Fruit fly (Drosophila melanogaster) whole organism, embryonic: ENCODE data around the gene ND-39.

Experiments
- Ada2b ChIP-seq: fragments of 200-800 bp; sonication (Bioruptor generic); IDR thresholded peaks from 2 replicates; pipeline ENCODE4 v1.3.6; 2022; ENCODE audit warnings: missing biosample characterization, missing genetic modification characterization
- Asciz ChIP-seq: fragments of 200-800 bp; sonication (Bioruptor generic); optimal IDR thresholded peaks from 2 replicates; lab custom pipeline; 2017; ENCODE audit warnings: missing biosample characterization, mild to moderate bottlenecking, missing genetic modification characterization, missing genetic modification reagents
- Atf-2 ChIP-seq: fragments of 200-800 bp; sonication (Bioruptor generic); optimal IDR thresholded peaks from 2 replicates; lab custom pipeline; 2016; ENCODE audit warnings: missing biosample characterization, missing genetic modification characterization
- CG10543 ChIP-seq: fragments of 200-800 bp; sonication (Bioruptor generic); optimal IDR thresholded peaks from 3 replicates; lab custom pipeline; 2017; ENCODE audit warnings: missing biosample characterization, mild to moderate bottlenecking, missing genetic modification characterization, moderate library complexity
- CG11085 ChIP-seq: fragments of 200-800 bp; sonication (Bioruptor generic); IDR thresholded peaks from 2 replicates; pipeline ENCODE4 v1.3.6; 2022; ENCODE audit warnings: missing biosample characterization, missing genetic modification characterization
- CG11247 ChIP-seq: fragments of 200-800 bp; sonication (Bioruptor generic); IDR thresholded peaks from 2 replicates; pipeline ENCODE4 v1.3.6; 2022; ENCODE audit warnings: missing biosample characterization, missing genetic modification characterization
- CG14667 ChIP-seq: fragments of 200-800 bp; sonication (Bioruptor generic); IDR thresholded peaks from 2 replicates; pipeline ENCODE4 v1.3.6; 2022; ENCODE audit warnings: missing biosample characterization, missing genetic modification characterization
- CG14710 ChIP-seq: fragments of 200-800 bp; sonication (Bioruptor generic); optimal IDR thresholded peaks from 3 replicates; lab custom pipeline; 2019; ENCODE audit warnings: missing biosample characterization, mild to moderate bottlenecking, missing genetic modification characterization, moderate library complexity
- CG15601 ChIP-seq: fragments of 200-800 bp; sonication (Bioruptor generic); optimal IDR thresholded peaks from 3 replicates; lab custom pipeline; 2019; ENCODE audit warnings: missing biosample characterization, mild to moderate bottlenecking, missing genetic modification characterization, moderate library complexity
- CG17361 ChIP-seq: fragments of 200-800 bp; sonication (Bioruptor generic); IDR thresholded peaks from 3 replicates; pipeline ENCODE4 v1.3.6; 2022; ENCODE audit warnings: missing biosample characterization, missing genetic modification characterization
- CG2199 ChIP-seq: fragments of 200-800 bp; sonication (Bioruptor generic); IDR thresholded peaks from 3 replicates; pipeline ENCODE4 v1.3.6; 2022; ENCODE audit warnings: missing biosample characterization, missing genetic modification characterization
- CG3065 ChIP-seq: fragments of 200-800 bp; sonication (Bioruptor generic); optimal IDR thresholded peaks from 2 replicates; lab custom pipeline; 2016; ENCODE audit warnings: missing biosample characterization, missing genetic modification characterization
- CG3163 ChIP-seq: fragments of 200-800 bp; sonication (Bioruptor generic); optimal IDR thresholded peaks from 3 replicates; lab custom pipeline; 2016; ENCODE audit warnings: missing biosample characterization, missing genetic modification characterization
- CG6654 ChIP-seq: fragments of 200-800 bp; sonication (Bioruptor generic); optimal IDR thresholded peaks from 2 replicates; lab custom pipeline; 2017; ENCODE audit warnings: missing biosample characterization, mild to moderate bottlenecking, missing genetic modification characterization
- CG7745 ChIP-seq: fragments of 200-800 bp; sonication (Bioruptor generic); optimal IDR thresholded peaks from 2 replicates; lab custom pipeline; 2018; ENCODE audit warnings: missing biosample characterization, mild to moderate bottlenecking, missing genetic modification characterization, moderate library complexity
- CG9727 ChIP-seq: fragments of 200-800 bp; sonication (Bioruptor generic); optimal IDR thresholded peaks from 3 replicates; lab custom pipeline; 2017; ENCODE audit warnings: missing biosample characterization, mild to moderate bottlenecking, missing genetic modification characterization
- Dad ChIP-seq: fragments of 200-800 bp; sonication (Bioruptor generic); optimal IDR thresholded peaks from 3 replicates; lab custom pipeline; 2016; ENCODE audit warnings: missing biosample characterization, missing genetic modification characterization
- Dfd ChIP-seq, 2 experiments: fragments of >200 bp; optimal IDR thresholded peaks; 2 replicates each; lab custom pipeline; 2017; ENCODE audit warnings: missing biosample characterization in 2 of 2, missing genetic modification characterization in 2 of 2
- Doc2 ChIP-seq: fragments of 200-800 bp; sonication (Bioruptor generic); IDR thresholded peaks from 2 replicates; pipeline ENCODE4 v1.3.6; 2022; ENCODE audit warnings: missing biosample characterization, missing genetic modification characterization
- Doc3 ChIP-seq: fragments of 200-800 bp; sonication (Bioruptor generic); IDR thresholded peaks from 3 replicates; pipeline ENCODE4 v1.3.6; 2022; ENCODE audit warnings: missing biosample characterization, missing genetic modification characterization; ENCODE audit not compliant: partially characterized antibody
- Ets97D ChIP-seq: fragments of 200-800 bp; sonication (Bioruptor generic); optimal IDR thresholded peaks from 3 replicates; lab custom pipeline; 2016; ENCODE audit warnings: missing biosample characterization, missing genetic modification characterization
- HLH4C ChIP-seq: fragments of 200-800 bp; sonication (Bioruptor generic); IDR thresholded peaks from 3 replicates; pipeline ENCODE4 v1.3.6; 2022; ENCODE audit warnings: missing biosample characterization, missing genetic modification characterization; ENCODE audit not compliant: partially characterized antibody
- Hey ChIP-seq: fragments of 200-800 bp; sonication (Bioruptor generic); optimal IDR thresholded peaks from 3 replicates; lab custom pipeline; 2018; ENCODE audit warnings: missing biosample characterization, mild to moderate bottlenecking, missing genetic modification characterization
- Hr39 ChIP-seq: fragments of >200 bp; optimal IDR thresholded peaks from 2 replicates; lab custom pipeline; 2017
- Kr ChIP-seq: fragments of 200-800 bp; sonication (Bioruptor generic); optimal IDR thresholded peaks from 2 replicates; lab custom pipeline; 2017; ENCODE audit warnings: missing biosample characterization, mild to moderate bottlenecking, missing genetic modification characterization
- NC2α ChIP-seq: fragments of 200-800 bp; sonication (Bioruptor generic); optimal IDR thresholded peaks from 2 replicates; lab custom pipeline; 2016; ENCODE audit warnings: missing biosample characterization, missing genetic modification characterization
- Opbp ChIP-seq: fragments of 200-800 bp; sonication (Bioruptor generic); IDR thresholded peaks from 3 replicates; pipeline ENCODE4 v1.3.6; 2022; ENCODE audit warnings: missing biosample characterization, missing genetic modification characterization; ENCODE audit not compliant: partially characterized antibody
- Optix ChIP-seq: fragments of 200-800 bp; sonication (Bioruptor generic); IDR thresholded peaks from 3 replicates; pipeline ENCODE4 v1.3.6; 2022; ENCODE audit warnings: missing biosample characterization, missing genetic modification characterization
- Pdp1 ChIP-seq, 2 experiments: fragments of 200-800 bp; sonication (Bioruptor generic); optimal IDR thresholded peaks; 3 replicates each; lab custom pipeline; 2016; ENCODE audit warnings: missing biosample characterization in 2 of 2, missing genetic modification characterization in 2 of 2, mild to moderate bottlenecking in 1 of 2, moderate library complexity in 1 of 2
- Sry-β ChIP-seq: fragments of 200-800 bp; sonication (Bioruptor generic); optimal IDR thresholded peaks from 2 replicates; lab custom pipeline; 2018; ENCODE audit warnings: missing biosample characterization, mild to moderate bottlenecking, missing genetic modification characterization, moderate library complexity
- Tbp ChIP-seq: fragments of >200 bp; optimal IDR thresholded peaks from 2 replicates; lab custom pipeline; 2018; ENCODE audit warnings: missing biosample characterization, missing genetic modification characterization
- Xbp1 ChIP-seq: fragments of 200-800 bp; sonication (Bioruptor generic); optimal IDR thresholded peaks from 3 replicates; lab custom pipeline; 2016; ENCODE audit warnings: missing biosample characterization, mild to moderate bottlenecking, missing genetic modification characterization
- YL-1 ChIP-seq: fragments of 200-800 bp; sonication (Bioruptor generic); optimal IDR thresholded peaks from 3 replicates; lab custom pipeline; 2017; ENCODE audit warnings: missing biosample characterization, mild to moderate bottlenecking, missing genetic modification characterization
- corto ChIP-seq: fragments of 200-800 bp; sonication (Bioruptor generic); optimal IDR thresholded peaks from 2 replicates; lab custom pipeline; 2016; ENCODE audit warnings: missing biosample characterization, mild to moderate bottlenecking, missing genetic modification characterization, moderate library complexity
- crol ChIP-seq: fragments of 200-800 bp; sonication (Bioruptor generic); IDR thresholded peaks from 2 replicates; pipeline ENCODE4 v1.3.6; 2022; ENCODE audit warnings: missing biosample characterization, missing genetic modification characterization
- dmrt11E ChIP-seq: fragments of 200-800 bp; sonication (Bioruptor generic); optimal IDR thresholded peaks from 3 replicates; lab custom pipeline; 2018; ENCODE audit warnings: missing biosample characterization, mild to moderate bottlenecking, missing genetic modification characterization, moderate library complexity
- ems ChIP-seq: fragments of 200-800 bp; sonication (Bioruptor generic); optimal IDR thresholded peaks from 3 replicates; lab custom pipeline; 2016; ENCODE audit warnings: missing biosample characterization, missing genetic modification characterization
- gfzf ChIP-seq: fragments of 200-800 bp; sonication (Bioruptor generic); optimal IDR thresholded peaks from 2 replicates; lab custom pipeline; 2016; ENCODE audit warnings: missing biosample characterization, mild to moderate bottlenecking, missing genetic modification characterization, moderate library complexity
- h ChIP-seq: fragments of >200 bp; optimal IDR thresholded peaks from 2 replicates; lab custom pipeline; 2017
- hbn ChIP-seq: fragments of 200-800 bp; sonication (Bioruptor generic); IDR thresholded peaks from 2 replicates; pipeline ENCODE4 v1.3.6; 2022; ENCODE audit warnings: missing biosample characterization, missing genetic modification characterization; ENCODE audit not compliant: partially characterized antibody
- insv ChIP-seq, 2 experiments: fragments of 200-800 bp; sonication (Bioruptor generic); optimal IDR thresholded peaks; 3 replicates each; lab custom pipeline; 2016 to 2018; ENCODE audit warnings: missing biosample characterization in 2 of 2, missing genetic modification characterization in 2 of 2
- org-1 ChIP-seq: fragments of 200-800 bp; sonication (Bioruptor generic); optimal IDR thresholded peaks from 2 replicates; lab custom pipeline; 2017; ENCODE audit warnings: missing biosample characterization, missing genetic modification characterization
- pnt ChIP-seq: fragments of 200-800 bp; sonication (Bioruptor generic); optimal IDR thresholded peaks from 3 replicates; lab custom pipeline; 2016; ENCODE audit warnings: missing biosample characterization, missing genetic modification characterization
- psq ChIP-seq: fragments of 200-800 bp; sonication (Bioruptor generic); optimal IDR thresholded peaks from 2 replicates; lab custom pipeline; 2017; ENCODE audit warnings: missing biosample characterization, missing genetic modification characterization
- pum ChIP-seq: fragments of 200-800 bp; sonication (Bioruptor generic); optimal IDR thresholded peaks from 2 replicates; lab custom pipeline; 2016; ENCODE audit warnings: missing biosample characterization, missing genetic modification characterization
- run ChIP-seq: fragments of 200-800 bp; sonication (Bioruptor generic); optimal IDR thresholded peaks from 3 replicates; lab custom pipeline; 2018; ENCODE audit warnings: missing biosample characterization, mild to moderate bottlenecking, missing genetic modification characterization
- sc ChIP-seq, 3 experiments: fragments of >200 bp in 2 of 3; fragments of 200-800 bp in 1 of 3; sonication (Bioruptor generic) in 1 of 3; optimal IDR thresholded peaks; 2 replicates in 2 of 3; 3 replicates in 1 of 3; lab custom pipeline; 2017; ENCODE audit warnings: mild to moderate bottlenecking in 1 of 3, missing biosample characterization in 1 of 3, missing genetic modification characterization in 1 of 3, missing genetic modification reagents in 1 of 3
- sens-2 ChIP-seq: fragments of 200-800 bp; sonication (Bioruptor generic); IDR thresholded peaks from 2 replicates; pipeline ENCODE4 v1.3.6; 2022; ENCODE audit warnings: missing biosample characterization, missing genetic modification characterization
- seq ChIP-seq: fragments of 200-800 bp; sonication (Bioruptor generic); IDR thresholded peaks from 2 replicates; pipeline ENCODE4 v1.3.6; 2022; ENCODE audit warnings: missing biosample characterization, missing genetic modification characterization
- toy ChIP-seq: fragments of 200-800 bp; sonication (Bioruptor generic); IDR thresholded peaks from 2 replicates; pipeline ENCODE4 v1.3.6; 2022; ENCODE audit warnings: missing biosample characterization, missing genetic modification characterization
- vfl ChIP-seq: fragments of 200-800 bp; sonication (Bioruptor generic); optimal IDR thresholded peaks from 2 replicates; lab custom pipeline; 2016; ENCODE audit warnings: missing biosample characterization, missing genetic modification characterization
- zf30C ChIP-seq: fragments of 200-800 bp; sonication (Bioruptor generic); optimal IDR thresholded peaks from 3 replicates; lab custom pipeline; 2018; ENCODE audit warnings: missing biosample characterization, mild to moderate bottlenecking, missing genetic modification characterization

ND-39 gene

DNA sequence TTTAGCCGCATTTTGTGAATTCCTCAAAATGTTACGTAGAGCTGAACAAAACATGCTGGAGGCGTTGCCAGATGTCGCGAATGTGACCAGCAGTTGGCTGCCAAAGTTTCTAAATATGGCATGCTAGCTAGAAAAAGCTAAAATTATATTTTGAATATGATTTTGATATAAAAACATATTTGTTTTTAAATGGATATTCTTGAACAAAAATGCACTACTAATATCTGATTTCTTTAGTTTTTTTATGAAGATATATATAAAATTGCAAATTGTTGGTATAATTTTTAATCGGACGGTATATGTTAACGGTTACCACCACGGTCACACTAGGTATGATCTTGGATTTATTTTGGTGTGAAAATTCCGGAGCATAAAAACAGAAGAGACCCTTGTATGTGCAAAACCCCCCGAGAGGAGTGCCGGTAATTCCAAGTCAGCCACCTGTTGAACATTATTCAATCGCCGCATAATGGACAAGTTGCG is 28.8 kb downstream of the ND-39 start, which contains the start of the genes mTerf3 and CG5104 (continued):
- no peak for TF ChIP-seq vfl
- no peak for TF ChIP-seq Dad
- no peak for TF ChIP-seq Asciz (GFP tag; lab: Kevin White, UChicago)
- no peak for TF ChIP-seq Doc3 (GFP tag; lab: Robert Waterston, UW)
- no peak for TF ChIP-seq ems (GFP tag; lab: Kevin White, UChicago)
- TF ChIP-seq CG9727 (GFP tag; lab: Kevin White, UChicago), result no peak
- TF ChIP-seq Ada2b (GFP tag; lab: Robert Waterston, UW), result no peak
- no peak for TF ChIP-seq HLH4C (GFP tag; lab: Robert Waterston, UW)
- no peak for TF ChIP-seq zf30C (GFP tag; lab: Kevin White, UChicago)
- no peak for TF ChIP-seq pum
- TF ChIP-seq CG3065 (GFP tag; lab: Kevin White, UChicago), result no peak
- peak; percentile 40; the same call in 1 of the 3 replicates for TF ChIP-seq CG17361 (GFP tag; lab: Robert Waterston, UW)
- no peak for TF ChIP-seq CG2199 (GFP tag; lab: Robert Waterston, UW)
- peak; percentile 22 for TF ChIP-seq Ets97D (GFP tag; lab: Kevin White, UChicago)
- no peak for TF ChIP-seq crol
- TF ChIP-seq insv (GFP tag; optimal IDR thresholded peaks at IDR 0.05; lab: Kevin White, UChicago), result no peak
- TF ChIP-seq CG14667 (GFP tag; lab: Robert Waterston, UW), result no peak
- TF ChIP-seq Hey (tag; lab: Kevin White, UChicago), result no peak
- TF ChIP-seq toy (GFP tag; lab: Robert Waterston, UW), result no peak
- TF ChIP-seq org-1 (GFP tag; lab: Kevin White, UChicago), result no peak
- no peak for TF ChIP-seq CG11085
- no peak for TF ChIP-seq hbn
- TF ChIP-seq CG3163 (GFP tag; lab: Kevin White, UChicago), result no peak
- no peak for TF ChIP-seq Dfd (GFP tag; optimal IDR thresholded peaks at IDR 0.05; lab: Kevin White, UChicago)
- TF ChIP-seq Doc2 (GFP tag; lab: Robert Waterston, UW), result no peak
- TF ChIP-seq h, result no peak
- peak in 1 of 2 experiments; percentile 82 for TF ChIP-seq Pdp1 (GFP tag; optimal IDR thresholded peaks at IDR 0.05; lab: Kevin White, UChicago)
- peak; percentile 62 for TF ChIP-seq gfzf (GFP tag; lab: Kevin White, UChicago)
- TF ChIP-seq Optix (GFP tag; lab: Robert Waterston, UW), result no peak
- no peak for TF ChIP-seq run (tag; lab: Kevin White, UChicago)
- peak; percentile 14 for TF ChIP-seq dmrt11E (tag; lab: Kevin White, UChicago)
- TF ChIP-seq Xbp1 (GFP tag; lab: Kevin White, UChicago), result peak; percentile 10
- TF ChIP-seq psq, result no peak
- no peak for TF ChIP-seq pnt (GFP tag; lab: Kevin White, UChicago)
- no peak for TF ChIP-seq sc (optimal IDR thresholded peaks at IDR 0.05; lab: Kevin White, UChicago)
- TF ChIP-seq sc (GFP tag; optimal IDR thresholded peaks at IDR 0.05; lab: Kevin White, UChicago), result no peak
- peak; percentile 57 for TF ChIP-seq YL-1 (GFP tag; lab: Kevin White, UChicago)
- TF ChIP-seq Kr (GFP tag; lab: Kevin White, UChicago), result no peak
- no peak for TF ChIP-seq corto (GFP tag; lab: Kevin White, UChicago)
- no peak for TF ChIP-seq Opbp
- no peak for TF ChIP-seq Hr39 (lab: Kevin White, UChicago)
- no peak for TF ChIP-seq CG6654 (GFP tag; lab: Kevin White, UChicago)
- TF ChIP-seq NC2α (GFP tag; lab: Kevin White, UChicago), result no peak
- TF ChIP-seq CG14710 (tag; lab: Kevin White, UChicago), result peak; percentile 65
- TF ChIP-seq Tbp, result no peak
- no peak for TF ChIP-seq Atf-2 (GFP tag; lab: Kevin White, UChicago)
- peak; percentile 7 for TF ChIP-seq CG15601
- TF ChIP-seq CG7745, result no peak
- TF ChIP-seq CG10543, result peak; percentile 35
- TF ChIP-seq seq (GFP tag; lab: Robert Waterston, UW), result no peak
- TF ChIP-seq sens-2 (GFP tag; lab: Robert Waterston, UW), result no peak
- TF ChIP-seq CG11247 (GFP tag; lab: Robert Waterston, UW), result no peak
- peak; percentile 91 for TF ChIP-seq Sry-β (GFP tag; lab: Kevin White, UChicago)
